Worm (Caenorhabditis elegans) whole organism, L4 larva: ENCODE measurements around the gene C26F1.1.

ENCODE experiments used
- D1046.2 ChIP-seq: fragments of 200-800 bp; sonication (Bioruptor generic); IDR thresholded peaks from 2 replicates; pipeline ENCODE4 v1.3.6; 2022; ENCODE audit warnings: missing genetic modification characterization, missing compliant biosample characterization
- F10B5.3 ChIP-seq: sonication (generic microtip); optimal IDR thresholded peaks from 2 replicates; lab custom pipeline; 2016; ENCODE audit warnings: mild to moderate bottlenecking, missing genetic modification characterization, missing compliant biosample characterization
- F44E2.7 ChIP-seq: fragments of 200-800 bp; sonication (Bioruptor generic); IDR thresholded peaks from 2 replicates; pipeline ENCODE4 v2.1.2; 2022; ENCODE audit warnings: missing genetic modification characterization, missing compliant biosample characterization
- F49E8.2 ChIP-seq: sonication (generic microtip); optimal IDR thresholded peaks from 2 replicates; lab custom pipeline; 2016; ENCODE audit warnings: missing compliant biosample characterization, mild to moderate bottlenecking, missing genetic modification characterization, borderline replicate concordance
- T20F7.1 ChIP-seq: fragments of 200-800 bp; sonication (Bioruptor generic); optimal IDR thresholded peaks from 2 replicates; lab custom pipeline; 2018; ENCODE audit warnings: mild to moderate bottlenecking, missing genetic modification characterization, missing compliant biosample characterization
- T26A8.4 ChIP-seq: fragments of 200-800 bp; sonication (Bioruptor generic); IDR thresholded peaks from 2 replicates; pipeline ENCODE4 v1.3.6; 2022; ENCODE audit warnings: missing genetic modification characterization, missing compliant biosample characterization
- Y48G9A.11 ChIP-seq: fragments of 200-800 bp; sonication (Bioruptor generic); IDR thresholded peaks from 2 replicates; pipeline ENCODE4 v1.3.6; 2022; ENCODE audit warnings: missing genetic modification reagents, missing genetic modification characterization, missing compliant biosample characterization
- ZK546.5 ChIP-seq, 2 experiments: sonication (generic microtip); optimal IDR thresholded peaks; 2 replicates each; lab custom pipeline; 2017; ENCODE audit warnings: missing biosample characterization in 2 of 2, missing genetic modification characterization in 2 of 2
- aly-2 ChIP-seq: sonication (generic microtip); optimal IDR thresholded peaks from 2 replicates; lab custom pipeline; 2018; ENCODE audit warnings: missing biosample characterization, missing genetic modification characterization
- arid-1 ChIP-seq: fragments of 200-800 bp; sonication (Bioruptor generic); conservative IDR thresholded peaks from 2 replicates; pipeline ENCODE4 v1.3.6; 2022; ENCODE audit warnings: missing genetic modification reagents, missing genetic modification characterization, missing compliant biosample characterization
- attf-4 ChIP-seq: sonication (generic microtip); optimal IDR thresholded peaks from 3 replicates; lab custom pipeline; 2017; ENCODE audit warnings: missing biosample characterization, missing genetic modification characterization
- ceh-28 ChIP-seq: fragments of 150-350 bp; optimal IDR thresholded peaks from 2 replicates; lab custom pipeline; 2014; ENCODE audit warnings: missing biosample characterization, missing genetic modification reagents, missing genetic modification characterization
- ceh-32 ChIP-seq: sonication (generic microtip); optimal IDR thresholded peaks from 2 replicates; lab custom pipeline; 2016; ENCODE audit warnings: mild to moderate bottlenecking, missing genetic modification characterization, missing compliant biosample characterization; ENCODE audit not compliant: poor library complexity
- daf-16 ChIP-seq, 3 experiments: sonication (generic microtip); optimal IDR thresholded peaks; 2 replicates each; lab custom pipeline; 2016 to 2017; ENCODE audit warnings: missing genetic modification characterization in 3 of 3, missing genetic modification reagents in 3 of 3, mild to moderate bottlenecking in 2 of 3, missing compliant biosample characterization in 2 of 3, missing biosample characterization in 1 of 3, moderate library complexity in 1 of 3
- daf-8 ChIP-seq: fragments of 200-800 bp; sonication (Bioruptor generic); IDR thresholded peaks from 2 replicates; pipeline ENCODE4 v1.3.6; 2022; ENCODE audit warnings: missing genetic modification characterization, missing compliant biosample characterization
- dmd-6 ChIP-seq: fragments of 200-800 bp; sonication (Bioruptor generic); IDR thresholded peaks from 2 replicates; pipeline ENCODE4 v1.3.6; 2022; ENCODE audit warnings: missing genetic modification reagents, missing genetic modification characterization, missing compliant biosample characterization
- dmd-9 ChIP-seq: fragments of 200-800 bp; sonication (Bioruptor generic); IDR thresholded peaks from 2 replicates; pipeline ENCODE4 v1.3.6; 2022; ENCODE audit warnings: missing genetic modification reagents, missing genetic modification characterization, missing compliant biosample characterization
- dpl-1 ChIP-seq: fragments of 150-350 bp; optimal IDR thresholded peaks from 2 replicates; lab custom pipeline; 2014; ENCODE audit warnings: missing biosample characterization, missing genetic modification reagents, missing genetic modification characterization
- dve-1 ChIP-seq: sonication (generic microtip); optimal IDR thresholded peaks from 2 replicates; lab custom pipeline; 2017; ENCODE audit warnings: antibody characterized with exemption, mild to moderate bottlenecking, missing genetic modification characterization, missing compliant biosample characterization; ENCODE audit not compliant: insufficient read depth
- fkh-10 ChIP-seq: fragments of 150-350 bp; optimal IDR thresholded peaks from 2 replicates; lab custom pipeline; 2014; ENCODE audit warnings: missing biosample characterization, missing genetic modification reagents, missing genetic modification characterization
- gei-8 ChIP-seq: fragments of 200-800 bp; sonication (Bioruptor generic); optimal IDR thresholded peaks from 2 replicates; lab custom pipeline; 2018; ENCODE audit warnings: mild to moderate bottlenecking, missing genetic modification characterization, missing compliant biosample characterization
- hlh-11 ChIP-seq: fragments of 200-800 bp; sonication (Bioruptor generic); optimal IDR thresholded peaks from 2 replicates; lab custom pipeline; 2018; ENCODE audit warnings: mild to moderate bottlenecking, missing genetic modification characterization, missing compliant biosample characterization
- lin-1 ChIP-seq: fragments of 200-800 bp; sonication (Bioruptor generic); IDR thresholded peaks from 2 replicates; pipeline ENCODE4 v1.3.6; 2022; ENCODE audit warnings: missing genetic modification reagents, missing genetic modification characterization, missing compliant biosample characterization
- lir-3 ChIP-seq: sonication (generic microtip); optimal IDR thresholded peaks from 2 replicates; lab custom pipeline; 2016; ENCODE audit warnings: mild to moderate bottlenecking, missing genetic modification characterization, missing compliant biosample characterization
- mxl-3 ChIP-seq: fragments of 200-800 bp; sonication (Bioruptor generic); optimal IDR thresholded peaks from 2 replicates; lab custom pipeline; 2018; ENCODE audit warnings: mild to moderate bottlenecking, missing genetic modification characterization, missing compliant biosample characterization
- nhr-11 ChIP-seq: fragments of 150-350 bp; optimal IDR thresholded peaks from 2 replicates; lab custom pipeline; 2014; ENCODE audit warnings: missing biosample characterization, missing genetic modification characterization
- nhr-111 ChIP-seq: fragments of 200-800 bp; sonication (Bioruptor generic); optimal IDR thresholded peaks from 2 replicates; lab custom pipeline; 2018; ENCODE audit warnings: mild to moderate bottlenecking, missing genetic modification characterization, missing compliant biosample characterization
- nhr-237 ChIP-seq: sonication (generic microtip); optimal IDR thresholded peaks from 2 replicates; lab custom pipeline; 2017; ENCODE audit warnings: missing biosample characterization, missing genetic modification characterization
- nhr-41 ChIP-seq: fragments of 200-800 bp; sonication (Bioruptor generic); IDR thresholded peaks from 2 replicates; pipeline ENCODE4 v1.3.6; 2022; ENCODE audit warnings: missing genetic modification reagents, missing genetic modification characterization, missing compliant biosample characterization
- nhr-48 ChIP-seq: sonication (generic microtip); optimal IDR thresholded peaks from 2 replicates; lab custom pipeline; 2016; ENCODE audit warnings: mild to moderate bottlenecking, missing genetic modification characterization, missing compliant biosample characterization
- pha-4 ChIP-seq, 2 experiments: fragments of 150-350 bp in 1 of 2; fragments of 200-800 bp in 1 of 2; sonication (Bioruptor generic) in 1 of 2; IDR thresholded peaks in 1 of 2; optimal IDR thresholded peaks in 1 of 2; 2 replicates each; pipeline versions ENCODE4 v1.3.6 to Lab custom; 2014 to 2022; ENCODE audit warnings: missing genetic modification characterization in 2 of 2, missing genetic modification reagents in 2 of 2, missing biosample characterization in 1 of 2, missing compliant biosample characterization in 1 of 2
- php-3 ChIP-seq: fragments of 200-800 bp; sonication (Bioruptor generic); IDR thresholded peaks from 2 replicates; pipeline ENCODE4 v1.3.6; 2022; ENCODE audit warnings: missing genetic modification reagents, missing genetic modification characterization, missing compliant biosample characterization
- pqm-1 ChIP-seq: sonication (generic microtip); optimal IDR thresholded peaks from 2 replicates; lab custom pipeline; 2017; ENCODE audit warnings: missing biosample characterization, missing genetic modification characterization
- saeg-2 ChIP-seq: fragments of 200-800 bp; sonication (Bioruptor generic); IDR thresholded peaks from 2 replicates; pipeline ENCODE4 v1.3.6; 2022; ENCODE audit warnings: missing genetic modification reagents, missing genetic modification characterization, missing compliant biosample characterization
- snpc-1.2 ChIP-seq: fragments of 200-800 bp; sonication (Bioruptor generic); IDR thresholded peaks from 2 replicates; pipeline ENCODE4 v1.3.6; 2022; ENCODE audit warnings: missing genetic modification reagents, missing genetic modification characterization, missing compliant biosample characterization
- unc-130 ChIP-seq: sonication (generic microtip); optimal IDR thresholded peaks from 2 replicates; lab custom pipeline; 2016; ENCODE audit warnings: missing genetic modification reagents, missing genetic modification characterization, missing compliant biosample characterization
- zip-11 ChIP-seq: fragments of 200-800 bp; sonication (Bioruptor generic); IDR thresholded peaks from 2 replicates; pipeline ENCODE4 v1.3.6; 2022; ENCODE audit warnings: missing genetic modification characterization, missing compliant biosample characterization
- zip-2 ChIP-seq: fragments of 150-350 bp; optimal IDR thresholded peaks from 2 replicates; lab custom pipeline; 2014; ENCODE audit warnings: missing biosample characterization, missing genetic modification characterization
- ztf-7 ChIP-seq: fragments of 150-350 bp; optimal IDR thresholded peaks from 2 replicates; lab custom pipeline; 2014; ENCODE audit warnings: missing biosample characterization, missing genetic modification characterization

Gene C26F1.1

DNA sequence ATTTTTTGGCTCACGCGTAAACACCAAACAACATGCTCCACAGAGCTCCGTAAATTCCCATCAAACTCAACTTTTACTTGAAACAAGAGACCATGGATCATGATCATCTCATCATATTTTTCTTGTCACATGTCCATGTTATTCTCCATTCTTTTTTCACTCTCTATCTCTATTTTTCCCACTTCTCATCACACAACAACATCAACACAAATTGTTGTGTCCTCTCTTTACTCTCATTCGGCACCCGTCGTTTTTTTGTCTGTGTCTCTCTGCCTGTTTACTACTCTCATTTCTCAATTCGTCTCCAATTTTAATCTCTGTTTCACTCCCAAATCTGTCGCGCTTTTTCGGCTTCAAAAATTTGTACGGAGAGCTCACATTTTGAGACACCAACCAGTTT is 25.9 kb upstream of the C26F1.1 start (continued):
- no peak for TF ChIP-seq nhr-41 (GFP tag; lab: Robert Waterston, UW)

DNA sequence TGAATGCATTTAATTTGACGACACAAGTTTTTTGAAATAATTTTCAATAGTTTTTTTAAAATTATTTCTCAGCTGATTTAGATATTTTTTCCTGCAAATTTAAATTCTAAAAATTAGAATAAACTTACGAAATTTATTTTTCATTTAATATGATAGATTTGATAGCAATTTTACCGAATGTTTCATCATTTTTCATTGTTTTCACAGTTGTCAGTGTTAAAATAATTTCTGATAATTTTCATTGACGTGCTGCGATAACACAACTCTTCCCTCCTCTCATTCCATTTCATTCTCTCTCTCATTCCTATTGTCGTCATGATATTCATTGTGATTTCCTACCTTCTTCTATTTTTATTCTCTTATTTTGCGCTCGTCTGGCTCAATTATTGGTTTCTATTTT is 25.0 kb upstream of the C26F1.1 start, which contains the start of gene hint-3:
TSS of gene hint-3 (plus strand) at position 301 of the 400 bp plus-strand sequence.
- TF ChIP-seq fkh-10 (no peak), arid-1 (GFP tag; lab: Robert Waterston, UW) (no peak), ztf-7 (tag; lab: Kevin White, UChicago) (peak; percentile 20), dpl-1 (GFP tag; lab: Kevin White, UChicago) (no peak), nhr-48 (tag; lab: Kevin White, UChicago) (no peak), gei-8 (GFP tag; lab: Kevin White, UChicago) (no peak), zip-11 (GFP tag; lab: Robert Waterston, UW) (no peak), dmd-6 (GFP tag; lab: Robert Waterston, UW) (peak; percentile 32; the same call in 1 of the 2 replicates), Y48G9A.11 (GFP tag; lab: Robert Waterston, UW) (no peak), T20F7.1 (GFP tag; lab: Kevin White, UChicago) (no peak), php-3 (GFP tag; lab: Robert Waterston, UW) (0 out of 2 replicates have a peak, but pooled peaks have one; percentile 25), lir-3 (tag; lab: Kevin White, UChicago) (no peak), attf-4 (tag; lab: Kevin White, UChicago) (no peak), saeg-2 (GFP tag; lab: Robert Waterston, UW) (no peak), F49E8.2 (tag; lab: Kevin White, UChicago) (no peak), D1046.2 (no peak), daf-16 (GFP tag; optimal IDR thresholded peaks at IDR 0.05; lab: Kevin White, UChicago) (no peak), daf-16 (tag; optimal IDR thresholded peaks at IDR 0.05; lab: Kevin White, UChicago) (peak; percentile 64), nhr-237 (no peak), pqm-1 (tag; lab: Kevin White, UChicago) (peak; percentile 28), pha-4 (GFP tag; IDR thresholded peaks at IDR 0.05; lab: Robert Waterston, UW) (no peak), pha-4 (tag; optimal IDR thresholded peaks at IDR 0.05; lab: Kevin White, UChicago) (no peak), F10B5.3 (no peak), nhr-111 (no peak), lin-1 (GFP tag; lab: Robert Waterston, UW) (no peak), aly-2 (tag; lab: Kevin White, UChicago) (no peak), ceh-32 (tag; lab: Kevin White, UChicago) (no peak), dve-1 (tag; lab: Kevin White, UChicago) (peak; percentile 13), zip-2 (no peak), daf-8 (GFP tag; lab: Robert Waterston, UW) (no peak), dmd-9 (GFP tag; lab: Robert Waterston, UW) (no peak), T26A8.4 (GFP tag; lab: Robert Waterston, UW) (no peak), ceh-28 (no peak), mxl-3 (GFP tag; lab: Kevin White, UChicago) (no peak), ZK546.5 (tag; optimal IDR thresholded peaks at IDR 0.05; lab: Kevin White, UChicago) (no peak), nhr-11 (tag; lab: Kevin White, UChicago) (no peak), hlh-11 (tag; lab: Kevin White, UChicago) (no peak), F44E2.7 (GFP tag; lab: Robert Waterston, UW) (no peak), unc-130 (GFP tag; lab: Kevin White, UChicago) (no peak), snpc-1.2 (GFP tag; lab: Robert Waterston, UW) (no peak)
